Worm (Caenorhabditis elegans): ENCODE data around the gene R07B7.12.

R07B7.12 gene

ce11 chrV:12059719-12060118, 29.2 kb upstream of the R07B7.12 start, which contains the start of gene R07B7.2:
Gene R07B7.2, minus strand, starts transcription at chrV:12059753.
- no peak for TF ChIP-seq flt-1 (GFP tag; IDR thresholded peaks at IDR 0.05)
- TF ChIP-seq hnd-1 (tag; optimal IDR thresholded peaks at IDR 0.05) = no peak
- no peak for TF ChIP-seq aly-1 (tag; optimal IDR thresholded peaks at IDR 0.05)
- no peak for TF ChIP-seq sea-1 (GFP tag; conservative IDR thresholded peaks at IDR 0.05)
- no peak for TF ChIP-seq pes-1 (GFP tag; IDR thresholded peaks at IDR 0.05)
- no peak for TF ChIP-seq tra-4 (tag; optimal IDR thresholded peaks at IDR 0.05)
- TF ChIP-seq F13C5.2 (tag; optimal IDR thresholded peaks at IDR 0.05) = no peak
- no peak for TF ChIP-seq tbx-11 (GFP tag; IDR thresholded peaks at IDR 0.05)
- TF ChIP-seq hmg-4 (GFP tag; optimal IDR thresholded peaks at IDR 0.05) = no peak
- TF ChIP-seq ceh-13 (GFP tag; optimal IDR thresholded peaks at IDR 0.05) = no peak
- no peak for TF ChIP-seq ama-1 (optimal IDR thresholded peaks at IDR 0.05)
- TF ChIP-seq scrt-1 (GFP tag; IDR thresholded peaks at IDR 0.05) = no peak
- no peak for TF ChIP-seq tbx-37 (GFP tag; conservative IDR thresholded peaks at IDR 0.05)
- no peak for TF ChIP-seq hmbx-1 (tag; optimal IDR thresholded peaks at IDR 0.05)

ce11 chrV:12063036-12063435, 25.8 kb upstream of the R07B7.12 start, which contains the start of gene clh-6:
Gene clh-6, minus strand, starts transcription at chrV:12063368.
- no peak for TF ChIP-seq pes-1 (GFP tag; IDR thresholded peaks at IDR 0.05)
- peak; percentile 79 for TF ChIP-seq ama-1 (optimal IDR thresholded peaks at IDR 0.05)

ce11 chrV:12065369-12065768, 23.5 kb upstream of the R07B7.12 start, which contains the start of gene pqn-53:
Gene pqn-53, minus strand, starts transcription at chrV:12065391.
- no peak for TF ChIP-seq flt-1 (GFP tag; IDR thresholded peaks at IDR 0.05)

- TF ChIP-seq hnd-1 (tag; optimal IDR thresholded peaks at IDR 0.05) (no peak), tbx-37 (GFP tag; conservative IDR thresholded peaks at IDR 0.05) (no peak), ama-1 (optimal IDR thresholded peaks at IDR 0.05) (no peak), F13C5.2 (tag; optimal IDR thresholded peaks at IDR 0.05) (no peak), ceh-36 (tag; optimal IDR thresholded peaks at IDR 0.05) (no peak), sea-1 (GFP tag; conservative IDR thresholded peaks at IDR 0.05) (no peak), B0310.2 (tag; optimal IDR thresholded peaks at IDR 0.05) (no peak), hmbx-1 (tag; optimal IDR thresholded peaks at IDR 0.05) (no peak), flt-1 (GFP tag; IDR thresholded peaks at IDR 0.05) (no peak), scrt-1 (GFP tag; IDR thresholded peaks at IDR 0.05) (no peak), aly-1 (tag; optimal IDR thresholded peaks at IDR 0.05) (no peak), pes-1 (GFP tag; IDR thresholded peaks at IDR 0.05) (no peak), hmg-4 (GFP tag; optimal IDR thresholded peaks at IDR 0.05) (no peak), ets-7 (tag; optimal IDR thresholded peaks at IDR 0.05) (no peak), ceh-13 (GFP tag; optimal IDR thresholded peaks at IDR 0.05) (no peak), tra-4 (tag; optimal IDR thresholded peaks at IDR 0.05) (no peak), tbx-11 (GFP tag; IDR thresholded peaks at IDR 0.05) (no peak)
Measured at ce11 chrV:12065859-12066258, 23.0 kb upstream of the R07B7.12 start.

DNA sequence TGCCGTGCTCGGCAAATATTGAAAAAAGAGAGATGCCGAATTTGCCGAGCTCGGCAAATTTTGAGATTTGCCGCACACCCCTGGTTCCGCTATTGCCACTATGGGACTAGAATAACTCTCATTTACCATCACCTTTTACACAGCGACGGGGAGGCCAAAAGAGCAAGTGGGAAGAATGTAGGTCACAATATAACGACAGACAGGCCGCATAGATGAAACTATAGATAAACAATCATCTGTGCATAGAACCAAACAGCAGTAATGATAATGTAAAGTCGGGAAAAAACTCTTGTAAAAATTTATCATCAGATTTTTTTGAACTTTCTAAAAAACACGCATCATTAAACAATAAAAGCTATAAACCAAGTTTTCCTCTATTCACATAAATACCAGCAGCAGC, 20.4 kb upstream of the R07B7.12 start, which contains the start of gene kmo-2:
Gene kmo-2, minus strand, starts transcription at position 101 of the 400 bp plus-strand sequence.
- TF ChIP-seq ama-1 (optimal IDR thresholded peaks at IDR 0.05) (no peak), flt-1 (GFP tag; IDR thresholded peaks at IDR 0.05) (no peak), pes-1 (GFP tag; IDR thresholded peaks at IDR 0.05) (no peak), tbx-37 (GFP tag; conservative IDR thresholded peaks at IDR 0.05) (no peak), F13C5.2 (tag; optimal IDR thresholded peaks at IDR 0.05) (no peak), hmbx-1 (tag; optimal IDR thresholded peaks at IDR 0.05) (no peak), hmg-4 (GFP tag; optimal IDR thresholded peaks at IDR 0.05) (no peak), aly-1 (tag; optimal IDR thresholded peaks at IDR 0.05) (no peak), sea-1 (GFP tag; conservative IDR thresholded peaks at IDR 0.05) (no peak), tbx-11 (GFP tag; IDR thresholded peaks at IDR 0.05) (no peak), tra-4 (tag; optimal IDR thresholded peaks at IDR 0.05) (no peak), hnd-1 (tag; optimal IDR thresholded peaks at IDR 0.05) (no peak), B0310.2 (tag; optimal IDR thresholded peaks at IDR 0.05) (no peak)

ce11 chrV:12070419-12070818, 18.5 kb upstream of the R07B7.12 start, which contains the start of gene kmo-1:
Gene kmo-1, minus strand, starts transcription at chrV:12070519.
- TF ChIP-seq sea-1 (GFP tag; conservative IDR thresholded peaks at IDR 0.05) = no peak
- TF ChIP-seq flt-1 (GFP tag; IDR thresholded peaks at IDR 0.05) = no peak
- no peak for TF ChIP-seq ceh-36 (tag; optimal IDR thresholded peaks at IDR 0.05)
- TF ChIP-seq scrt-1 (GFP tag; IDR thresholded peaks at IDR 0.05) = no peak
- TF ChIP-seq aly-1 (tag; optimal IDR thresholded peaks at IDR 0.05) = no peak
- TF ChIP-seq ceh-13 (GFP tag; optimal IDR thresholded peaks at IDR 0.05) = no peak
- no peak for TF ChIP-seq hmbx-1 (tag; optimal IDR thresholded peaks at IDR 0.05)
- no peak for TF ChIP-seq B0310.2 (tag; optimal IDR thresholded peaks at IDR 0.05)
- TF ChIP-seq pes-1 (GFP tag; IDR thresholded peaks at IDR 0.05) = no peak
- no peak for TF ChIP-seq tra-4 (tag; optimal IDR thresholded peaks at IDR 0.05)
- no peak for TF ChIP-seq hnd-1 (tag; optimal IDR thresholded peaks at IDR 0.05)

DNA sequence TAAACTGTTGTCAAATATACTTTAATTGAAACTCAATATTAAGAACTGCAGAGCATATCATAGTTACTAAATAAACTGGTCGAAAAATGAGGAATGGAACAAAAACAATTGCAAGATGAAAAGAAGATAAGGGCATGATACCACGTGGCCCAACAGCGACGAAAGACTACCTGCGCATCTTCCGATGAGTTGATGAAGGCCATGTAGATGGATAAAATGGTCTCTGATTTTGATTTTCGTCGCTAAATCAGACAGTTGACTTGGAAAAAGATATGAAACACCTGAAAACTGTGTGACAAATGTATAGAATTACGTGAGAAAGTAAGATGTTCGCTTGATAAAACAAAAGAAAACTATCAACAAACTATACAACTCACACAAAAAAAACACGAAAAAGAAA, 17.4 kb upstream of the R07B7.12 start:
- TF ChIP-seq ceh-13 (GFP tag; optimal IDR thresholded peaks at IDR 0.05) (no peak), F13C5.2 (tag; optimal IDR thresholded peaks at IDR 0.05) (no peak), hnd-1 (tag; optimal IDR thresholded peaks at IDR 0.05) (no peak), B0310.2 (tag; optimal IDR thresholded peaks at IDR 0.05) (no peak), tbx-11 (GFP tag; IDR thresholded peaks at IDR 0.05) (no peak), scrt-1 (GFP tag; IDR thresholded peaks at IDR 0.05) (no peak), hmbx-1 (tag; optimal IDR thresholded peaks at IDR 0.05) (no peak), hmg-4 (GFP tag; optimal IDR thresholded peaks at IDR 0.05) (no peak), ceh-36 (tag; optimal IDR thresholded peaks at IDR 0.05) (no peak), aly-1 (tag; optimal IDR thresholded peaks at IDR 0.05) (no peak), pes-1 (GFP tag; IDR thresholded peaks at IDR 0.05) (no peak), ets-7 (tag; optimal IDR thresholded peaks at IDR 0.05) (no peak), sea-1 (GFP tag; conservative IDR thresholded peaks at IDR 0.05) (no peak)

DNA sequence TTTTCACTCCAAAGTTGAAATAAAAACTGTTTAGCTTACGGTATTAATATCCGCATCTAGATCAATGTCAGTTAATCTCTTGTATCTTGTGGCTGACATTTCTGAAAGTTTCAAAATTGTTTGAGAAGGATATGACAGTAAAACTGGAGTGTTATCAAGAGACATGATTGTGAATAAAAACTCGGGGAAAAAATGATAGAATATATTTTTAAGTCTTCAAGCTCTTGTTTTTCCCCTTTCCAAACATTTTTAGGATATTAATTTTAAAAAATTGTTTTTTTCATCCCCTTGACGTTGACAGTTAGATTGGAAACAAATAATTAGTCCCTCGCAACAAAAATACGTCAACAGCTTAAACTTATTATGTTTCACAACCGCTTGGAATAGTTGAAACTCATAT, 14.0 kb upstream of the R07B7.12 start, which contains the start of gene R07B7.6:
Gene R07B7.6, minus strand, starts transcription at position 101 of the 400 bp plus-strand sequence.
- TF ChIP-seq scrt-1 (GFP tag; IDR thresholded peaks at IDR 0.05) = no peak
- TF ChIP-seq aly-1 (tag; optimal IDR thresholded peaks at IDR 0.05) = no peak
- no peak for TF ChIP-seq ets-7 (tag; optimal IDR thresholded peaks at IDR 0.05)
- no peak for TF ChIP-seq hnd-1 (tag; optimal IDR thresholded peaks at IDR 0.05)
- TF ChIP-seq pes-1 (GFP tag; IDR thresholded peaks at IDR 0.05) = no peak
- TF ChIP-seq ceh-13 (GFP tag; optimal IDR thresholded peaks at IDR 0.05) = no peak
- TF ChIP-seq ceh-36 (tag; optimal IDR thresholded peaks at IDR 0.05) = no peak
- TF ChIP-seq F13C5.2 (tag; optimal IDR thresholded peaks at IDR 0.05) = no peak
- no peak for TF ChIP-seq sea-1 (GFP tag; conservative IDR thresholded peaks at IDR 0.05)
